Fruit fly (Drosophila melanogaster) whole organism, prepupa: ENCODE results near the gene CG9521.

Experiments
- CG11294 ChIP-seq: fragments of 200-800 bp; sonication (Bioruptor generic); IDR thresholded peaks from 2 replicates; pipeline ENCODE4 v1.3.6; 2022; ENCODE audit warnings: missing biosample characterization, missing genetic modification characterization
- CG15336 ChIP-seq: fragments of 200-800 bp; sonication (Bioruptor generic); IDR thresholded peaks from 2 replicates; pipeline ENCODE4 v1.3.6; 2022; ENCODE audit warnings: missing biosample characterization, missing genetic modification characterization
- CG16779 ChIP-seq: fragments of 200-800 bp; sonication (Bioruptor generic); optimal IDR thresholded peaks from 3 replicates; lab custom pipeline; 2017; ENCODE audit warnings: missing biosample characterization, mild to moderate bottlenecking, missing genetic modification characterization
- CG3032 ChIP-seq: fragments of 200-800 bp; optimal IDR thresholded peaks from 2 replicates; lab custom pipeline; 2019; ENCODE audit warnings: missing biosample characterization, mild to moderate bottlenecking, missing genetic modification characterization, moderate library complexity
- CG31627 ChIP-seq: fragments of 200-800 bp; sonication (Bioruptor generic); optimal IDR thresholded peaks from 3 replicates; lab custom pipeline; 2016; ENCODE audit warnings: missing biosample characterization, missing genetic modification characterization
- CG3919 ChIP-seq: fragments of 200-800 bp; sonication (Bioruptor generic); optimal IDR thresholded peaks from 3 replicates; lab custom pipeline; 2016; ENCODE audit warnings: missing biosample characterization, missing genetic modification characterization
- CG6163 ChIP-seq: fragments of 200-800 bp; sonication (Bioruptor generic); IDR thresholded peaks from 3 replicates; pipeline ENCODE4 v1.3.6; 2022; ENCODE audit warnings: missing biosample characterization, missing genetic modification characterization
- CG6276 ChIP-seq: fragments of 200-800 bp; sonication (Bioruptor generic); optimal IDR thresholded peaks from 2 replicates; lab custom pipeline; 2017; ENCODE audit warnings: missing biosample characterization, mild to moderate bottlenecking, missing genetic modification characterization
- CG6854 ChIP-seq: fragments of 200-800 bp; sonication (Bioruptor generic); optimal IDR thresholded peaks from 2 replicates; lab custom pipeline; 2017; ENCODE audit warnings: missing biosample characterization, mild to moderate bottlenecking, missing genetic modification characterization
- CG7368 ChIP-seq: fragments of 200-800 bp; sonication (Bioruptor generic); optimal IDR thresholded peaks from 3 replicates; lab custom pipeline; 2016; ENCODE audit warnings: missing biosample characterization, missing genetic modification characterization
- Eip75B ChIP-seq: fragments of 200-800 bp; sonication (Bioruptor generic); optimal IDR thresholded peaks from 3 replicates; lab custom pipeline; 2016; ENCODE audit warnings: missing biosample characterization, missing genetic modification characterization
- Eip78C ChIP-seq: fragments of 200-800 bp; sonication (Bioruptor generic); peaks from one replicate; lab custom pipeline; 2016; ENCODE audit warnings: missing biosample characterization, missing genetic modification characterization
- Eip93F ChIP-seq: fragments of 200-800 bp; sonication (Bioruptor generic); optimal IDR thresholded peaks from 2 replicates; lab custom pipeline; 2016; ENCODE audit warnings: missing biosample characterization, mild to moderate bottlenecking, missing genetic modification characterization
- Hr38 ChIP-seq: sonication (Bioruptor generic); optimal IDR thresholded peaks from 2 replicates; lab custom pipeline; 2016; ENCODE audit warnings: missing biosample characterization, missing genetic modification characterization
- Met ChIP-seq: fragments of 200-800 bp; sonication (Bioruptor generic); optimal IDR thresholded peaks from 3 replicates; lab custom pipeline; 2016; ENCODE audit warnings: missing biosample characterization, missing genetic modification characterization
- Smox ChIP-seq: fragments of 200-800 bp; sonication (Bioruptor generic); optimal IDR thresholded peaks from 3 replicates; lab custom pipeline; 2016; ENCODE audit warnings: missing biosample characterization, missing genetic modification characterization
- Sox102F ChIP-seq: fragments of 200-800 bp; sonication (Bioruptor generic); optimal IDR thresholded peaks from 2 replicates; lab custom pipeline; 2016; ENCODE audit warnings: missing biosample characterization, mild to moderate bottlenecking, missing genetic modification characterization
- Sox14 ChIP-seq: fragments of 200-800 bp; sonication (Bioruptor generic); optimal IDR thresholded peaks from 3 replicates; lab custom pipeline; 2016; ENCODE audit warnings: missing biosample characterization, missing genetic modification characterization
- Sox15 ChIP-seq: fragments of 200-800 bp; sonication (Bioruptor generic); optimal IDR thresholded peaks from 3 replicates; lab custom pipeline; 2016; ENCODE audit warnings: missing biosample characterization, missing genetic modification characterization
- achi ChIP-seq: fragments of 200-800 bp; sonication (Bioruptor generic); optimal IDR thresholded peaks from 3 replicates; lab custom pipeline; 2016; ENCODE audit warnings: missing biosample characterization, missing genetic modification characterization
- cyc ChIP-seq: fragments of 200-800 bp; sonication (Bioruptor generic); optimal IDR thresholded peaks from 3 replicates; lab custom pipeline; 2016; ENCODE audit warnings: missing biosample characterization, missing genetic modification characterization
- eg ChIP-seq: fragments of 200-800 bp; sonication (Bioruptor generic); IDR thresholded peaks from 3 replicates; pipeline ENCODE4 v1.3.6; 2022; ENCODE audit warnings: missing biosample characterization, missing genetic modification characterization
- esn ChIP-seq: fragments of 200-800 bp; sonication (Bioruptor generic); optimal IDR thresholded peaks from 2 replicates; lab custom pipeline; 2016; ENCODE audit warnings: missing biosample characterization, mild to moderate bottlenecking, missing genetic modification characterization, moderate library complexity
- fd85E ChIP-seq: fragments of 200-800 bp; sonication (Bioruptor generic); optimal IDR thresholded peaks from 3 replicates; lab custom pipeline; 2016; ENCODE audit warnings: missing biosample characterization, missing genetic modification characterization
- fkh ChIP-seq: fragments of 200-800 bp; sonication (Bioruptor generic); optimal IDR thresholded peaks from 3 replicates; lab custom pipeline; 2017; ENCODE audit warnings: missing biosample characterization, mild to moderate bottlenecking, missing genetic modification characterization, moderate library complexity
- lz ChIP-seq: fragments of 200-800 bp; sonication (Bioruptor generic); optimal IDR thresholded peaks from 3 replicates; lab custom pipeline; 2016; ENCODE audit warnings: missing biosample characterization, missing genetic modification characterization
- net ChIP-seq: fragments of 200-800 bp; sonication (Bioruptor generic); optimal IDR thresholded peaks from 3 replicates; lab custom pipeline; 2016; ENCODE audit warnings: missing biosample characterization, missing genetic modification characterization
- spab ChIP-seq: fragments of 200-800 bp; sonication (Bioruptor generic); optimal IDR thresholded peaks from 2 replicates; lab custom pipeline; 2017; ENCODE audit warnings: missing biosample characterization, mild to moderate bottlenecking, missing genetic modification characterization, missing genetic modification reagents
- ss ChIP-seq, 2 experiments: fragments of 200-800 bp; sonication (Bioruptor generic); optimal IDR thresholded peaks; 2 replicates in 1 of 2; 3 replicates in 1 of 2; lab custom pipeline; 2017 to 2018; ENCODE audit warnings: mild to moderate bottlenecking in 2 of 2, missing biosample characterization in 2 of 2, missing genetic modification characterization in 2 of 2, moderate library complexity in 1 of 2
- svp ChIP-seq: fragments of 200-800 bp; sonication (Bioruptor generic); peaks from one replicate; lab custom pipeline; 2016; ENCODE audit warnings: missing biosample characterization, missing genetic modification characterization
- topi ChIP-seq: fragments of 200-800 bp; sonication (Bioruptor generic); optimal IDR thresholded peaks from 3 replicates; lab custom pipeline; 2016; ENCODE audit warnings: missing biosample characterization, missing genetic modification characterization
- vri ChIP-seq: fragments of 200-800 bp; sonication (Bioruptor generic); optimal IDR thresholded peaks from 3 replicates; lab custom pipeline; 2016; ENCODE audit warnings: missing biosample characterization, mild to moderate bottlenecking, missing genetic modification characterization

CG9521 gene

dm6 chrX:14832562-14833303 is 20.3 kb downstream of the CG9521 start, which contains the start of gene CG14411:
Gene CG14411 (plus strand): TSS chrX:14832647.
- TF ChIP-seq svp (peak; percentile 80), CG11294 (GFP tag; lab: Robert Waterston, UW) (no peak), CG6854 (GFP tag; lab: Kevin White, UChicago) (peak; percentile 7), achi (GFP tag; lab: Kevin White, UChicago) (peak; percentile 43), fkh (GFP tag; lab: Kevin White, UChicago) (peak; percentile 20), Eip78C (GFP tag; lab: Kevin White, UChicago) (peak; percentile 64), eg (GFP tag; lab: Robert Waterston, UW) (0 out of 3 replicates have a peak, but pooled peaks have one; percentile 9), net (GFP tag; lab: Kevin White, UChicago) (no peak)

- TF ChIP-seq Eip78C (GFP tag; lab: Kevin White, UChicago) = peak; percentile 51
- no peak for TF ChIP-seq Sox102F (GFP tag; lab: Kevin White, UChicago)
- TF ChIP-seq spab = no peak
- no peak for TF ChIP-seq CG6854 (GFP tag; lab: Kevin White, UChicago)
- no peak for TF ChIP-seq CG15336 (GFP tag; lab: Robert Waterston, UW)
- TF ChIP-seq Smox = no peak
- peak; percentile 6 for TF ChIP-seq fkh (GFP tag; lab: Kevin White, UChicago)
- TF ChIP-seq Eip93F (GFP tag; lab: Kevin White, UChicago) = no peak
- no peak for TF ChIP-seq esn
- peak; percentile 3 for TF ChIP-seq topi (GFP tag; lab: Kevin White, UChicago)
- TF ChIP-seq CG6276 (GFP tag; lab: Kevin White, UChicago) = no peak
Measured at dm6 chrX:14831713-14832561, 21.1 kb downstream of the CG9521 start, which contains the start of gene CG14408. Gene CG14408 (minus strand): TSS chrX:14832033.

dm6 chrX:14827643-14828042 is 25.4 kb downstream of the CG9521 start:
- TF ChIP-seq lz (GFP tag; lab: Kevin White, UChicago) (no peak), fd85E (no peak), vri (GFP tag; lab: Kevin White, UChicago) (no peak), CG31627 (GFP tag; lab: Kevin White, UChicago) (no peak), Sox14 (GFP tag; lab: Kevin White, UChicago) (no peak)
- TF ChIP-seq, all 60 proteins: peak for 0

- TF ChIP-seq svp (peak; percentile 67), vri (GFP tag; lab: Kevin White, UChicago) (peak; percentile 2), Sox15 (GFP tag; lab: Kevin White, UChicago) (no peak), CG31627 (GFP tag; lab: Kevin White, UChicago) (peak; percentile 18), lz (GFP tag; lab: Kevin White, UChicago) (peak; percentile 14), Eip78C (GFP tag; lab: Kevin White, UChicago) (peak; percentile 47), ss (GFP tag; optimal IDR thresholded peaks at IDR 0.05; lab: Kevin White, UChicago) (peak in 1 of 2 experiments; percentile 7), eg (GFP tag; lab: Robert Waterston, UW) (peak; percentile 16; the same call in 1 of the 3 replicates), CG7368 (GFP tag; lab: Kevin White, UChicago) (peak; percentile 0), Met (GFP tag; lab: Kevin White, UChicago) (no peak), CG3032 (tag; lab: Kevin White, UChicago) (no peak), CG15336 (GFP tag; lab: Robert Waterston, UW) (no peak), fkh (GFP tag; lab: Kevin White, UChicago) (peak; percentile 35), Hr38 (GFP tag; lab: Kevin White, UChicago) (no peak), net (GFP tag; lab: Kevin White, UChicago) (peak; percentile 10), cyc (GFP tag; lab: Kevin White, UChicago) (no peak), CG16779 (tag; lab: Kevin White, UChicago) (no peak), CG6163 (GFP tag; lab: Robert Waterston, UW) (peak; percentile 69), CG6276 (GFP tag; lab: Kevin White, UChicago) (no peak), CG3919 (GFP tag; lab: Kevin White, UChicago) (peak; percentile 36), Eip75B (GFP tag; lab: Kevin White, UChicago) (peak; percentile 16), CG6854 (GFP tag; lab: Kevin White, UChicago) (peak; percentile 5)
Measured at dm6 chrX:14825922-14826617, 27.0 kb downstream of the CG9521 start, which contains the start of gene rut. Gene rut (minus strand): TSS chrX:14826073.
